Fruit fly (Drosophila melanogaster) whole organism, embryonic: ENCODE results near the gene CG17105.

Source experiments
- Aef1 ChIP-seq: fragments of 200-800 bp; sonication (Bioruptor generic); IDR thresholded peaks from 3 replicates; pipeline ENCODE4 v1.3.6; 2022; ENCODE audit warnings: missing biosample characterization, missing genetic modification characterization
- Bdp1 ChIP-seq: fragments of 200-800 bp; sonication (Bioruptor generic); optimal IDR thresholded peaks from 3 replicates; lab custom pipeline; 2016; ENCODE audit warnings: missing biosample characterization, missing genetic modification characterization
- Bgb ChIP-seq: fragments of 200-800 bp; sonication (Bioruptor generic); IDR thresholded peaks from 2 replicates; pipeline ENCODE4 v1.3.6; 2022; ENCODE audit warnings: missing biosample characterization, missing genetic modification characterization; ENCODE audit not compliant: partially characterized antibody
- CG10565 ChIP-seq: fragments of 200-800 bp; sonication (Bioruptor generic); optimal IDR thresholded peaks from 3 replicates; lab custom pipeline; 2016; ENCODE audit warnings: missing biosample characterization, mild to moderate bottlenecking, missing genetic modification characterization
- CG10979 ChIP-seq: fragments of 200-800 bp; sonication (Bioruptor generic); optimal IDR thresholded peaks from 2 replicates; lab custom pipeline; 2018; ENCODE audit warnings: missing biosample characterization, mild to moderate bottlenecking, missing genetic modification characterization, moderate library complexity
- CG11456 ChIP-seq: fragments of 200-800 bp; sonication (Bioruptor generic); IDR thresholded peaks from 3 replicates; pipeline ENCODE4 v1.3.6; 2022; ENCODE audit warnings: missing biosample characterization, missing genetic modification characterization
- CG11504 ChIP-seq: fragments of 200-800 bp; sonication (Bioruptor generic); optimal IDR thresholded peaks from 3 replicates; lab custom pipeline; 2019; ENCODE audit warnings: missing biosample characterization, mild to moderate bottlenecking, missing genetic modification characterization, moderate library complexity
- CG1647 ChIP-seq: fragments of 200-800 bp; sonication (Bioruptor generic); optimal IDR thresholded peaks from 3 replicates; lab custom pipeline; 2016; ENCODE audit warnings: missing biosample characterization, missing genetic modification characterization
- CG17361 ChIP-seq: fragments of 200-800 bp; sonication (Bioruptor generic); IDR thresholded peaks from 3 replicates; pipeline ENCODE4 v1.3.6; 2022; ENCODE audit warnings: missing biosample characterization, missing genetic modification characterization
- CG17612 ChIP-seq: fragments of 200-800 bp; sonication (Bioruptor generic); IDR thresholded peaks from 2 replicates; pipeline ENCODE4 v1.3.6; 2022; ENCODE audit warnings: missing biosample characterization, missing genetic modification characterization
- CG2116 ChIP-seq: fragments of 200-800 bp; sonication (Bioruptor generic); optimal IDR thresholded peaks from 3 replicates; lab custom pipeline; 2018; ENCODE audit warnings: missing biosample characterization, mild to moderate bottlenecking, missing genetic modification characterization
- CG2678 ChIP-seq: fragments of 200-800 bp; sonication (Bioruptor generic); optimal IDR thresholded peaks from 3 replicates; lab custom pipeline; 2019; ENCODE audit warnings: missing biosample characterization, mild to moderate bottlenecking, missing genetic modification characterization, moderate library complexity
- CG30431 ChIP-seq: fragments of 200-800 bp; sonication (Bioruptor generic); optimal IDR thresholded peaks from 2 replicates; lab custom pipeline; 2017; ENCODE audit warnings: missing biosample characterization, missing genetic modification characterization
- CG31441 ChIP-seq: fragments of 200-800 bp; sonication (Bioruptor generic); IDR thresholded peaks from 2 replicates; pipeline ENCODE4 v1.3.6; 2022; ENCODE audit warnings: missing biosample characterization, missing genetic modification characterization
- CG32767 ChIP-seq: fragments of 200-800 bp; sonication (Bioruptor generic); IDR thresholded peaks from 2 replicates; pipeline ENCODE4 v1.3.6; 2022; ENCODE audit warnings: missing biosample characterization, missing genetic modification characterization
- CG3281 ChIP-seq: fragments of 200-800 bp; sonication (Bioruptor generic); optimal IDR thresholded peaks from 3 replicates; lab custom pipeline; 2017; ENCODE audit warnings: missing biosample characterization, mild to moderate bottlenecking, missing genetic modification characterization
- CG3407 ChIP-seq: fragments of 200-800 bp; sonication (Bioruptor generic); optimal IDR thresholded peaks from 2 replicates; lab custom pipeline; 2018; ENCODE audit warnings: missing biosample characterization, mild to moderate bottlenecking, missing genetic modification characterization
- CG3847 ChIP-seq: fragments of 200-800 bp; sonication (Bioruptor generic); IDR thresholded peaks from 2 replicates; pipeline ENCODE4 v1.3.6; 2022; ENCODE audit warnings: missing biosample characterization, missing genetic modification characterization
- CG6765 ChIP-seq: fragments of 200-800 bp; sonication (Bioruptor generic); optimal IDR thresholded peaks from 3 replicates; lab custom pipeline; 2017; ENCODE audit warnings: missing biosample characterization, mild to moderate bottlenecking, missing genetic modification characterization
- CG7839 ChIP-seq: fragments of 200-800 bp; sonication (Bioruptor generic); optimal IDR thresholded peaks from 3 replicates; lab custom pipeline; 2018; ENCODE audit warnings: missing biosample characterization, mild to moderate bottlenecking, missing genetic modification characterization, moderate library complexity
- CG8765 ChIP-seq: fragments of 200-800 bp; sonication (Bioruptor generic); IDR thresholded peaks from 2 replicates; pipeline ENCODE4 v1.3.6; 2022; ENCODE audit warnings: missing biosample characterization, missing genetic modification characterization
- CG8924 ChIP-seq: fragments of 200-800 bp; optimal IDR thresholded peaks from 3 replicates; lab custom pipeline; 2019; ENCODE audit warnings: missing biosample characterization, mild to moderate bottlenecking, missing genetic modification characterization, moderate library complexity
- CG9932 ChIP-seq: fragments of 200-800 bp; sonication (Bioruptor generic); IDR thresholded peaks from 2 replicates; pipeline ENCODE4 v1.3.6; 2022; ENCODE audit warnings: missing biosample characterization, missing genetic modification characterization
- D19A ChIP-seq: fragments of 200-800 bp; optimal IDR thresholded peaks from 3 replicates; lab custom pipeline; 2019; ENCODE audit warnings: missing biosample characterization, mild to moderate bottlenecking, missing genetic modification characterization, moderate library complexity
- Gsc ChIP-seq: fragments of 200-800 bp; sonication (Bioruptor generic); IDR thresholded peaks from 2 replicates; pipeline ENCODE4 v1.3.6; 2022; ENCODE audit warnings: missing biosample characterization, missing genetic modification characterization
- Hr51 ChIP-seq, 2 experiments: fragments of 200-800 bp; sonication (Bioruptor generic); optimal IDR thresholded peaks; 2 replicates in 1 of 2; 3 replicates in 1 of 2; lab custom pipeline; 2016 to 2018; ENCODE audit warnings: missing biosample characterization in 2 of 2, missing genetic modification characterization in 2 of 2, mild to moderate bottlenecking in 1 of 2, moderate library complexity in 1 of 2
- Med ChIP-seq: fragments of 200-800 bp; sonication (Bioruptor generic); peaks from one replicate; lab custom pipeline; 2016; ENCODE audit warnings: missing biosample characterization, missing genetic modification characterization, mild to moderate bottlenecking, inconsistent platforms, moderate library complexity
- Mes4 ChIP-seq: fragments of 200-800 bp; sonication (Bioruptor generic); optimal IDR thresholded peaks from 2 replicates; lab custom pipeline; 2016; ENCODE audit warnings: missing biosample characterization, missing genetic modification characterization
- NFAT ChIP-seq: fragments of 200-800 bp; sonication (Bioruptor generic); IDR thresholded peaks from 2 replicates; pipeline ENCODE4 v1.3.6; 2022; ENCODE audit warnings: missing biosample characterization, missing genetic modification characterization
- Scr ChIP-seq: fragments of 200-800 bp; sonication (Bioruptor generic); IDR thresholded peaks from 2 replicates; pipeline ENCODE4 v1.3.6; 2022; ENCODE audit warnings: missing biosample characterization, missing genetic modification characterization; ENCODE audit not compliant: partially characterized antibody
- Sox100B ChIP-seq: fragments of 200-800 bp; sonication (Bioruptor generic); optimal IDR thresholded peaks from 3 replicates; lab custom pipeline; 2018; ENCODE audit warnings: missing biosample characterization, mild to moderate bottlenecking, missing genetic modification characterization
- abd-A ChIP-seq: fragments of 200-800 bp; sonication (Bioruptor generic); optimal IDR thresholded peaks from 3 replicates; lab custom pipeline; 2019; ENCODE audit warnings: missing biosample characterization, mild to moderate bottlenecking, missing genetic modification characterization, moderate library complexity
- ac ChIP-seq: fragments of 200-800 bp; sonication (Bioruptor generic); optimal IDR thresholded peaks from 3 replicates; lab custom pipeline; 2017; ENCODE audit warnings: missing biosample characterization, mild to moderate bottlenecking, missing genetic modification characterization
- cas ChIP-seq: fragments of 200-800 bp; sonication (Bioruptor generic); IDR thresholded peaks from 2 replicates; pipeline ENCODE4 v1.3.6; 2022; ENCODE audit warnings: missing biosample characterization, missing genetic modification characterization
- chinmo ChIP-seq: fragments of 200-800 bp; sonication (Bioruptor generic); IDR thresholded peaks from 4 replicates; pipeline ENCODE4 v1.3.6; 2022; ENCODE audit warnings: missing biosample characterization, missing genetic modification characterization; ENCODE audit not compliant: partially characterized antibody
- grau ChIP-seq: fragments of 200-800 bp; optimal IDR thresholded peaks from 3 replicates; lab custom pipeline; 2019; ENCODE audit warnings: missing biosample characterization, mild to moderate bottlenecking, missing genetic modification characterization, moderate library complexity
- her ChIP-seq: fragments of 200-800 bp; sonication (Bioruptor generic); optimal IDR thresholded peaks from 2 replicates; lab custom pipeline; 2016; ENCODE audit warnings: missing biosample characterization, missing genetic modification characterization
- kay ChIP-seq: fragments of 200-800 bp; sonication (Bioruptor generic); optimal IDR thresholded peaks from 2 replicates; lab custom pipeline; 2016; ENCODE audit warnings: missing biosample characterization, missing genetic modification characterization
- prd ChIP-seq, 3 experiments: fragments of >200 bp in 2 of 3; fragments of 200-800 bp in 1 of 3; sonication (Bioruptor generic) in 1 of 3; optimal IDR thresholded peaks in 2 of 3; IDR thresholded peaks in 1 of 3; 2 replicates in 2 of 3; 3 replicates in 1 of 3; pipeline versions ENCODE4 v1.3.6 to Lab custom; 2017 to 2022; ENCODE audit warnings: missing biosample characterization in 1 of 3, missing genetic modification characterization in 1 of 3
- row ChIP-seq: fragments of 200-800 bp; sonication (Bioruptor generic); IDR thresholded peaks from 3 replicates; pipeline ENCODE4 v1.3.6; 2022; ENCODE audit warnings: missing biosample characterization, missing genetic modification characterization
- sd ChIP-seq: fragments of 200-800 bp; sonication (Bioruptor generic); optimal IDR thresholded peaks from 3 replicates; lab custom pipeline; 2018; ENCODE audit warnings: missing biosample characterization, mild to moderate bottlenecking, missing genetic modification characterization, moderate library complexity
- sisA ChIP-seq: fragments of 200-800 bp; sonication (Bioruptor generic); IDR thresholded peaks from 2 replicates; pipeline ENCODE4 v1.3.6; 2022; ENCODE audit warnings: missing biosample characterization, missing genetic modification characterization
- sr ChIP-seq: fragments of 200-800 bp; sonication (Bioruptor generic); IDR thresholded peaks from 3 replicates; pipeline ENCODE4 v1.3.6; 2022; ENCODE audit warnings: missing biosample characterization, missing genetic modification characterization
- vvl ChIP-seq: fragments of 200-800 bp; sonication (Bioruptor generic); IDR thresholded peaks from 2 replicates; pipeline ENCODE4 v1.3.6; 2022; ENCODE audit warnings: missing biosample characterization, missing genetic modification characterization

CG17105 gene

DNA sequence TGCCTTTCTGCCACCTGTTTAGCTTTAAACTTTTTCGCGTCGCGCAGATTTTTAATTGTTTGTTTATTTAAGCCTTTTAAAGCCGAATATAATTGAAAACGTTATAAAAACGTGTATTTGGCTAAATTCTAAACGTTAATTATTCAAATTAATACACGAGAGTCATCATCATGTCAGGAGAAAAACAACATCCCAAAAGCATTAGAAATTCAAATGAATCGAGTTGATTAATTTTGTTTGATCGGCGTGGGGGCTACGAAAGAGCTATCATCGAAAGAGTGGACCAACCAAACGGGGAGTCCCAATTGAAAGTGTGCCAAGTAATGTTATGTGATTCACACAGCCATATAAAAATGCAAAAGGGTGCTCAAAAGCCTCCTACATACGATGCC lies 7.0 kb downstream of the CG17105 start:
- TF ChIP-seq CG8765 (no peak), abd-A (tag; lab: Kevin White, UChicago) (peak; percentile 56), Mes4 (GFP tag; lab: Kevin White, UChicago) (no peak), Scr (GFP tag; lab: Robert Waterston, UW) (no peak), Bdp1 (GFP tag; lab: Kevin White, UChicago) (no peak), CG32767 (GFP tag; lab: Robert Waterston, UW) (no peak), CG30431 (GFP tag; lab: Kevin White, UChicago) (no peak), sisA (GFP tag; lab: Robert Waterston, UW) (no peak), CG3281 (GFP tag; lab: Kevin White, UChicago) (no peak), vvl (GFP tag; lab: Robert Waterston, UW) (peak; percentile 61; the same call in 1 of the 2 replicates)

DNA sequence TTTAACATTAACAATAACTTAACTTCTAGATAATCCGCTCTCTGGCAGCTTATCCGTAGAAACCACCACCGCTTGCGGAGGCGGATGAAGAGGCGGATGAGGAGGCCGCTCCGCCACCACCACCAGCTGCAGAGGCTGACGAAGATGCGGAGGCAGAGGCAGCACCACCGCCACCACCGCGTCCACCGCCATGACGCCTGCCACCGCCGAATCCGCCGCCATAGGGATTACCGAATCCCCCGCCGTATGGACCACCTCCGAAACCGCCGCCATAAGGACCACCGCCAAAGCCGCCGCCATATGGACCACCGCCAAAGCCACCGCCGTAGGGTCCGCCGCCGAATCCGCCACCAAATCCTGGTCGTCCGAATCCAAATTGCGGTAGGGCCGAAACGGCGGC lies 7.9 kb downstream of the CG17105 start:
- TF ChIP-seq CG9932 (GFP tag; lab: Robert Waterston, UW) = peak; percentile 28; the same call in 1 of the 2 replicates
- TF ChIP-seq her = no peak
- no peak for TF ChIP-seq CG2116
- TF ChIP-seq prd (optimal IDR thresholded peaks at IDR 0.05; lab: Kevin White, UChicago) = no peak
- TF ChIP-seq prd (GFP tag; IDR thresholded peaks at IDR 0.05; lab: Robert Waterston, UW) = 0 out of 3 replicates have a peak, but pooled peaks have one; percentile 5
- TF ChIP-seq CG6765 = no peak
- TF ChIP-seq sisA (GFP tag; lab: Robert Waterston, UW) = 0 out of 2 replicates have a peak, but pooled peaks have one; percentile 15
- TF ChIP-seq CG10565 (GFP tag; lab: Kevin White, UChicago) = no peak
- 0 out of 2 replicates have a peak, but pooled peaks have one; percentile 20 for TF ChIP-seq CG17612 (GFP tag; lab: Robert Waterston, UW)
- TF ChIP-seq CG3847 (GFP tag; lab: Robert Waterston, UW) = 0 out of 2 replicates have a peak, but pooled peaks have one; percentile 11
- peak; percentile 73; the same call in 2 of the 3 replicates for TF ChIP-seq sr (GFP tag; lab: Robert Waterston, UW)
- TF ChIP-seq ac = no peak
- TF ChIP-seq NFAT (GFP tag; lab: Robert Waterston, UW) = 0 out of 2 replicates have a peak, but pooled peaks have one; percentile 16
- TF ChIP-seq cas (GFP tag; lab: Robert Waterston, UW) = 0 out of 2 replicates have a peak, but pooled peaks have one; percentile 27
- 0 out of 4 replicates have a peak, but pooled peaks have one; percentile 18 for TF ChIP-seq chinmo (GFP tag; lab: Robert Waterston, UW)
- peak; percentile 53; the same call in 1 of the 3 replicates for TF ChIP-seq CG11456 (GFP tag; lab: Robert Waterston, UW)
- TF ChIP-seq Med = peak; percentile 28
- TF ChIP-seq, all 482 proteins: peak for 11

dm6 chr2L:10689221-10690034 lies 8.6 kb downstream of the CG17105 start, which contains the start of gene CG7294:
TSS of gene CG7294 (minus strand) at chr2L:10689271.
- TF ChIP-seq grau (tag; lab: Kevin White, UChicago) (peak; percentile 50), kay (GFP tag; lab: Kevin White, UChicago) (no peak), row (GFP tag; lab: Robert Waterston, UW) (peak; percentile 21; the same call in 1 of the 3 replicates), Sox100B (GFP tag; lab: Kevin White, UChicago) (peak; percentile 55), CG8924 (tag; lab: Kevin White, UChicago) (peak; percentile 25), CG1647 (no peak), Bgb (no peak), prd (optimal IDR thresholded peaks at IDR 0.05; lab: Kevin White, UChicago) (no peak), prd (GFP tag; IDR thresholded peaks at IDR 0.05; lab: Robert Waterston, UW) (no peak), chinmo (GFP tag; lab: Robert Waterston, UW) (no peak), Gsc (GFP tag; lab: Robert Waterston, UW) (no peak), CG3407 (GFP tag; lab: Kevin White, UChicago) (no peak), D19A (peak; percentile 45), CG7839 (tag; lab: Kevin White, UChicago) (peak; percentile 28), CG2678 (tag; lab: Kevin White, UChicago) (peak; percentile 61), CG10979 (tag; lab: Kevin White, UChicago) (peak; percentile 54), CG17361 (GFP tag; lab: Robert Waterston, UW) (peak; percentile 66), CG31441 (peak; percentile 63), CG11504 (tag; lab: Kevin White, UChicago) (peak; percentile 60), Aef1 (no peak), sd (tag; lab: Kevin White, UChicago) (peak; percentile 84), CG3281 (GFP tag; lab: Kevin White, UChicago) (peak; percentile 18), Hr51 (GFP tag; optimal IDR thresholded peaks at IDR 0.05; lab: Kevin White, UChicago) (peak in 1 of 2 experiments; percentile 28)
